Worm (Caenorhabditis elegans) whole organism, mixed stage, embryonic: ENCODE results near the gene C25F9.12.

Experiments used
- ces-1 ChIP-seq: fragments of 150-350 bp; optimal IDR thresholded peaks from 2 replicates; lab custom pipeline; 2014; ENCODE audit warnings: missing biosample characterization, missing genetic modification reagents, missing genetic modification characterization
- mls-2 ChIP-seq: sonication (generic microtip); optimal IDR thresholded peaks from 2 replicates; lab custom pipeline; 2016; ENCODE audit warnings: mild to moderate bottlenecking, missing genetic modification characterization, moderate library complexity, missing compliant biosample characterization
- nhr-12 ChIP-seq: fragments of 150-350 bp; optimal IDR thresholded peaks from 2 replicates; lab custom pipeline; 2014; ENCODE audit warnings: missing biosample characterization, missing genetic modification characterization
- nhr-237 ChIP-seq: fragments of 150-350 bp; optimal IDR thresholded peaks from 2 replicates; lab custom pipeline; 2014; ENCODE audit warnings: missing biosample characterization, missing genetic modification characterization
- nhr-28 ChIP-seq: fragments of 150-350 bp; optimal IDR thresholded peaks from 2 replicates; lab custom pipeline; 2014; ENCODE audit warnings: missing biosample characterization, missing genetic modification characterization
- nhr-76 ChIP-seq: sonication (generic microtip); optimal IDR thresholded peaks from 2 replicates; lab custom pipeline; 2017; ENCODE audit warnings: missing biosample characterization, missing genetic modification characterization
- pha-4 ChIP-seq: fragments of 150-350 bp; optimal IDR thresholded peaks from 2 replicates; lab custom pipeline; 2018; ENCODE audit warnings: missing biosample characterization, missing genetic modification reagents, missing genetic modification characterization
- snpc-4 ChIP-seq: fragments of 150-350 bp; optimal IDR thresholded peaks from 2 replicates; lab custom pipeline; 2014; ENCODE audit warnings: missing biosample characterization, missing genetic modification characterization
- unc-120 ChIP-seq: sonication (generic microtip); optimal IDR thresholded peaks from 2 replicates; lab custom pipeline; 2017; ENCODE audit warnings: missing genetic modification characterization, missing compliant biosample characterization; ENCODE audit not compliant: poor library complexity, severe bottlenecking
- unc-62 ChIP-seq: fragments of 150-350 bp; optimal IDR thresholded peaks from 2 replicates; lab custom pipeline; 2014; ENCODE audit warnings: missing biosample characterization, missing genetic modification reagents, missing genetic modification characterization
- zip-8 ChIP-seq: fragments of 150-350 bp; optimal IDR thresholded peaks from 2 replicates; lab custom pipeline; 2014; ENCODE audit warnings: missing biosample characterization, missing genetic modification characterization
- ztf-11 ChIP-seq: fragments of 150-350 bp; optimal IDR thresholded peaks from 2 replicates; lab custom pipeline; 2014; ENCODE audit warnings: missing biosample characterization, missing genetic modification characterization

DNA sequence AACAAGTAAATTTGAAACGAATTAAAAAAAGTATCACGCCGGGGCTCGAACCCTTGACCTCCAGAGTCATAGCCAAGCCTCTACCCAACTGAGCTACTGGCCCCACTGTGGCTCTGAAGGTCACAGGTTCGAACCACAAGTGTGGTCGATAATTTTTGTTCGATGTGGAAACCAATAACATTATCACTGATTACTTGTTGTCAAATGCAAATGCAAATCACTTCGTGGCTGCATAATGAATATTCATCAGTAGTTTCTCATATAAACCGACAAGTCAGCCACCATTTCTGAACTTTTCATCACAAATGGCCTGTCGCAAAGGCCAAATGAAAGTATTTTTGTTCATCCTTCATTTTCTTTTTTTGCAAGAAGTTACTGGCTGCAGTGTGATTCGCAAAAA, 8.0 kb downstream of the C25F9.12 start, which contains the start of gene C25F9.8:
- TF ChIP-seq nhr-237 (tag; lab: Kevin White, UChicago), result no peak
- TF ChIP-seq pha-4 (tag; lab: Kevin White, UChicago), result no peak
- no peak for TF ChIP-seq nhr-76
- no peak for TF ChIP-seq zip-8
- no peak for TF ChIP-seq unc-120 (tag; lab: Kevin White, UChicago)
- TF ChIP-seq unc-62 (GFP tag; lab: Kevin White, UChicago), result no peak
- no peak for TF ChIP-seq snpc-4
- no peak for TF ChIP-seq ztf-11
- no peak for TF ChIP-seq ces-1
- TF ChIP-seq nhr-12, result no peak
- no peak for TF ChIP-seq nhr-28 (tag; lab: Kevin White, UChicago)
- no peak for TF ChIP-seq mls-2 (tag; lab: Kevin White, UChicago)
